Worm (Caenorhabditis elegans) whole organism, L4 larva: Measurements from ENCODE around the gene gst-33.
A peak's percentile ranks its signal among the peaks of the same experiment; 100 is the strongest.

ENCODE experiments used
- F26F4.8 ChIP-seq: fragments of 200-800 bp; sonication (Bioruptor generic); conservative IDR thresholded peaks from 2 replicates; pipeline ENCODE4 v1.3.6; 2022; ENCODE audit warnings: missing genetic modification characterization, missing compliant biosample characterization
- T20F7.1 ChIP-seq: fragments of 200-800 bp; sonication (Bioruptor generic); optimal IDR thresholded peaks from 2 replicates; lab custom pipeline; 2018; ENCODE audit warnings: mild to moderate bottlenecking, missing genetic modification characterization, missing compliant biosample characterization
- Y105C5A.15 ChIP-seq: fragments of 200-800 bp; sonication (Bioruptor generic); IDR thresholded peaks from 2 replicates; pipeline ENCODE4 v1.3.6; 2022; ENCODE audit warnings: missing genetic modification characterization, missing compliant biosample characterization
- Y75B8A.6 ChIP-seq: fragments of 200-800 bp; sonication (Bioruptor generic); IDR thresholded peaks from 2 replicates; pipeline ENCODE4 v1.3.6; 2022; ENCODE audit warnings: missing genetic modification reagents, missing genetic modification characterization, missing compliant biosample characterization
- ZK337.2 ChIP-seq: fragments of 200-800 bp; sonication (Bioruptor generic); IDR thresholded peaks from 2 replicates; pipeline ENCODE4 v1.3.6; 2022; ENCODE audit warnings: missing genetic modification reagents, missing genetic modification characterization, missing compliant biosample characterization
- ama-1 ChIP-seq: fragments of 150-350 bp; optimal IDR thresholded peaks from 2 replicates; lab custom pipeline; 2014; ENCODE audit warnings: inconsistent platforms, mixed read lengths
- ctbp-1 ChIP-seq: fragments of 200-800 bp; sonication (Bioruptor generic); IDR thresholded peaks from 2 replicates; pipeline ENCODE4 v1.3.6; 2022; ENCODE audit warnings: missing genetic modification reagents, missing genetic modification characterization, missing compliant biosample characterization
- dmd-9 ChIP-seq: fragments of 200-800 bp; sonication (Bioruptor generic); IDR thresholded peaks from 2 replicates; pipeline ENCODE4 v1.3.6; 2022; ENCODE audit warnings: missing genetic modification reagents, missing genetic modification characterization, missing compliant biosample characterization
- dpl-1 ChIP-seq: fragments of 150-350 bp; optimal IDR thresholded peaks from 2 replicates; lab custom pipeline; 2014; ENCODE audit warnings: missing biosample characterization, missing genetic modification reagents, missing genetic modification characterization
- fkh-10 ChIP-seq: fragments of 150-350 bp; optimal IDR thresholded peaks from 2 replicates; lab custom pipeline; 2014; ENCODE audit warnings: missing biosample characterization, missing genetic modification reagents, missing genetic modification characterization
- gei-8 ChIP-seq: fragments of 200-800 bp; sonication (Bioruptor generic); optimal IDR thresholded peaks from 2 replicates; lab custom pipeline; 2018; ENCODE audit warnings: mild to moderate bottlenecking, missing genetic modification characterization, missing compliant biosample characterization
- hlh-11 ChIP-seq: fragments of 200-800 bp; sonication (Bioruptor generic); optimal IDR thresholded peaks from 2 replicates; lab custom pipeline; 2018; ENCODE audit warnings: mild to moderate bottlenecking, missing genetic modification characterization, missing compliant biosample characterization
- hlh-30 ChIP-seq: sonication (generic microtip); optimal IDR thresholded peaks from 2 replicates; lab custom pipeline; 2017; ENCODE audit warnings: antibody characterized with exemption, mild to moderate bottlenecking, missing genetic modification characterization, missing compliant biosample characterization; ENCODE audit not compliant: insufficient read depth
- lim-7 ChIP-seq: fragments of 200-800 bp; sonication (Bioruptor generic); IDR thresholded peaks from 2 replicates; pipeline ENCODE4 v1.3.6; 2022; ENCODE audit warnings: missing genetic modification characterization, missing compliant biosample characterization
- lin-15B ChIP-seq: fragments of 150-350 bp; sonication (generic microtip); optimal IDR thresholded peaks from 3 replicates; lab custom pipeline; 2014; ENCODE audit warnings: missing biosample characterization, missing genetic modification characterization
- lin-39 ChIP-seq: fragments of 150-350 bp; optimal IDR thresholded peaks from 2 replicates; lab custom pipeline; 2014; ENCODE audit warnings: missing biosample characterization, missing genetic modification reagents, missing genetic modification characterization
- lsy-2 ChIP-seq, 2 experiments: fragments of 150-350 bp in 1 of 2; sonication (generic microtip) in 1 of 2; optimal IDR thresholded peaks; 2 replicates each; lab custom pipeline; 2014 to 2017; ENCODE audit warnings: missing biosample characterization in 2 of 2, missing genetic modification characterization in 2 of 2
- madf-5 ChIP-seq, 2 experiments: fragments of 200-800 bp; sonication (Bioruptor generic); IDR thresholded peaks; 2 replicates each; pipeline ENCODE4 v1.3.6; 2022; ENCODE audit warnings: missing compliant biosample characterization in 2 of 2, missing genetic modification characterization in 2 of 2
- madf-9 ChIP-seq: fragments of 200-800 bp; sonication (Bioruptor generic); conservative IDR thresholded peaks from 2 replicates; pipeline ENCODE4 v1.3.6; 2022; ENCODE audit warnings: missing genetic modification reagents, missing genetic modification characterization, missing compliant biosample characterization
- mxl-3 ChIP-seq: fragments of 200-800 bp; sonication (Bioruptor generic); optimal IDR thresholded peaks from 2 replicates; lab custom pipeline; 2018; ENCODE audit warnings: mild to moderate bottlenecking, missing genetic modification characterization, missing compliant biosample characterization
- nhr-237 ChIP-seq: sonication (generic microtip); optimal IDR thresholded peaks from 2 replicates; lab custom pipeline; 2017; ENCODE audit warnings: missing biosample characterization, missing genetic modification characterization
- nhr-28 ChIP-seq: fragments of 150-350 bp; optimal IDR thresholded peaks from 2 replicates; lab custom pipeline; 2014; ENCODE audit warnings: missing biosample characterization, missing genetic modification characterization
- nhr-41 ChIP-seq: fragments of 200-800 bp; sonication (Bioruptor generic); IDR thresholded peaks from 2 replicates; pipeline ENCODE4 v1.3.6; 2022; ENCODE audit warnings: missing genetic modification reagents, missing genetic modification characterization, missing compliant biosample characterization
- nhr-42 ChIP-seq: fragments of 200-800 bp; sonication (Bioruptor generic); IDR thresholded peaks from 2 replicates; pipeline ENCODE4 v1.3.6; 2022; ENCODE audit warnings: missing genetic modification characterization, missing compliant biosample characterization
- nhr-48 ChIP-seq: sonication (generic microtip); optimal IDR thresholded peaks from 2 replicates; lab custom pipeline; 2016; ENCODE audit warnings: mild to moderate bottlenecking, missing genetic modification characterization, missing compliant biosample characterization
- php-3 ChIP-seq: fragments of 200-800 bp; sonication (Bioruptor generic); IDR thresholded peaks from 2 replicates; pipeline ENCODE4 v1.3.6; 2022; ENCODE audit warnings: missing genetic modification reagents, missing genetic modification characterization, missing compliant biosample characterization
- set-16 ChIP-seq: fragments of 200-800 bp; sonication (Bioruptor generic); IDR thresholded peaks from 2 replicates; pipeline ENCODE4 v1.3.6; 2022; ENCODE audit warnings: missing genetic modification reagents, missing genetic modification characterization, missing compliant biosample characterization
- snpc-4 ChIP-seq: fragments of 150-350 bp; optimal IDR thresholded peaks from 2 replicates; lab custom pipeline; 2014; ENCODE audit warnings: missing biosample characterization, missing genetic modification characterization
- spr-1 ChIP-seq: sonication (generic microtip); optimal IDR thresholded peaks from 2 replicates; lab custom pipeline; 2016; ENCODE audit warnings: mild to moderate bottlenecking, missing genetic modification characterization, missing compliant biosample characterization
- tag-97 ChIP-seq: fragments of 200-800 bp; sonication (Bioruptor generic); IDR thresholded peaks from 2 replicates; pipeline ENCODE4 v1.3.6; 2022; ENCODE audit warnings: missing genetic modification characterization, missing compliant biosample characterization
- unc-62 ChIP-seq, 3 experiments: fragments of 150-350 bp in 1 of 3; sonication (generic microtip); optimal IDR thresholded peaks in 2 of 3; peaks in 1 of 3; 1 replicate in 1 of 3; 2 replicates in 2 of 3; lab custom pipeline; 2014 to 2017; ENCODE audit warnings: missing biosample characterization in 3 of 3, missing genetic modification characterization in 3 of 3, missing genetic modification reagents in 3 of 3, missing genotype in 1 of 3
- vab-7 ChIP-seq: fragments of 200-800 bp; sonication (Bioruptor generic); IDR thresholded peaks from 2 replicates; pipeline ENCODE4 v1.3.6; 2022; ENCODE audit warnings: missing genetic modification reagents, missing genetic modification characterization, missing compliant biosample characterization
- zip-11 ChIP-seq: fragments of 200-800 bp; sonication (Bioruptor generic); IDR thresholded peaks from 2 replicates; pipeline ENCODE4 v1.3.6; 2022; ENCODE audit warnings: missing genetic modification characterization, missing compliant biosample characterization

Gene gst-33

DNA sequence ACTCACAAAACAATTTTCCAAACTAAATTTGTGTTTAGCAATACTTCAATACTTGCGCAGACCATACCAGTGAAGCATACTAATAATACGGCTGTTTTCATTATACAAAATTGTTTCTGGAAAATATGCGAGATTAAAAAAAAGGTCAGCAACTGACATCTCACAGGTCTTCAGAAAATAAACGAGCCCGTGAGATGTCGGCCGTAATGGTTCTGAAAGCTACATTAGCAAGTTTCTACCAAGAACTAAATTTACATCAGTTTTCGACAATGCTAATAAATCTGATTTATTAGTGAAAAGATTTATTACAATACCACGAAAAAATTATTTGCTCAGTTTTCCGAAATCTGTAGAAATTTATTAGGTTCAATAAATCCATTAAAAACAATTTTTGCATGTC lies 9.1 kb upstream of the gst-33 start, which contains the start of gene srbc-31:
Gene srbc-31 (minus strand): TSS at position 101 of the 400 bp plus-strand sequence.
- no peak for TF ChIP-seq set-16 (GFP tag; lab: Robert Waterston, UW)
- TF ChIP-seq ctbp-1 = no peak

DNA sequence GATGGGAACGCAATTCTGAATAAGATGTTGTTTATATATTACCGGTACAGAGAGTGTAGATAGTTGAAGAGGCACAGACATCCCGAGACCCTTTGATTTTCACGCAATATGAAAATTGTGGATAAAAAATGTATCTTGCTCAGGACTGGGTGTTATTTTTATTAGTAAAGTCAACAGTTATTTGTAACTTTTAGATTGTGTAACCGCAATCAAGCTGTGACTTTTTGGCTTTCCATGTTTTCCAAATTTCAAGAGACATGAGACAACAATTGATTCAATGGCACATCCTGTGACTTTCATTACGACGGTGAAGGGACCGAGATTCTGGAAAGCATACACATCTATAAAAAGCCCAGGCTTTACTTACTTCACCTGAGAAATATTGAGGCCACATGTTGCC lies 7.9 kb upstream of the gst-33 start:
- TF ChIP-seq dmd-9 (GFP tag; lab: Robert Waterston, UW) (no peak), unc-62 (GFP tag; optimal IDR thresholded peaks at IDR 0.05 in 1 of 2; lab: Kevin White, UChicago) (peak in 1 of 2 experiments; percentile 97), unc-62 (tag; optimal IDR thresholded peaks at IDR 0.05; lab: Kevin White, UChicago) (no peak)

ce11 chrV:3475021-3475420 lies 6.7 kb upstream of the gst-33 start, which contains the start of gene oac-2:
Gene oac-2, minus strand, starts transcription at chrV:3475121.
- TF ChIP-seq php-3 (no peak), Y105C5A.15 (GFP tag; lab: Robert Waterston, UW) (no peak), lin-39 (tag; lab: Kevin White, UChicago) (no peak), lin-15B (tag; lab: Kevin White, UChicago) (no peak), nhr-237 (no peak), madf-5 (GFP tag; IDR thresholded peaks at IDR 0.05; lab: Robert Waterston, UW) (no peak), nhr-41 (GFP tag; lab: Robert Waterston, UW) (no peak), lim-7 (GFP tag; lab: Robert Waterston, UW) (no peak), set-16 (GFP tag; lab: Robert Waterston, UW) (no peak), gei-8 (GFP tag; lab: Kevin White, UChicago) (no peak), nhr-48 (no peak), vab-7 (GFP tag; lab: Robert Waterston, UW) (no peak), ZK337.2 (GFP tag; lab: Robert Waterston, UW) (no peak), hlh-11 (tag; lab: Kevin White, UChicago) (no peak), F26F4.8 (GFP tag; lab: Robert Waterston, UW) (no peak)

ce11 chrV:3470782-3471181 lies 2.4 kb upstream of the gst-33 start, which contains the start of gene srbc-29:
Gene srbc-29, minus strand, starts transcription at chrV:3470882.
- no peak for TF ChIP-seq fkh-10 (GFP tag; lab: Kevin White, UChicago)
- TF ChIP-seq hlh-30 (tag; lab: Kevin White, UChicago) = no peak
- TF ChIP-seq dpl-1 (GFP tag; lab: Kevin White, UChicago) = no peak
- TF ChIP-seq nhr-28 (tag; lab: Kevin White, UChicago) = no peak
- no peak for TF ChIP-seq snpc-4
- no peak for TF ChIP-seq Y75B8A.6 (GFP tag; lab: Robert Waterston, UW)
- TF ChIP-seq lsy-2 (tag; optimal IDR thresholded peaks at IDR 0.05; lab: Kevin White, UChicago) = no peak
- TF ChIP-seq, all 104 proteins: peak for 0

DNA sequence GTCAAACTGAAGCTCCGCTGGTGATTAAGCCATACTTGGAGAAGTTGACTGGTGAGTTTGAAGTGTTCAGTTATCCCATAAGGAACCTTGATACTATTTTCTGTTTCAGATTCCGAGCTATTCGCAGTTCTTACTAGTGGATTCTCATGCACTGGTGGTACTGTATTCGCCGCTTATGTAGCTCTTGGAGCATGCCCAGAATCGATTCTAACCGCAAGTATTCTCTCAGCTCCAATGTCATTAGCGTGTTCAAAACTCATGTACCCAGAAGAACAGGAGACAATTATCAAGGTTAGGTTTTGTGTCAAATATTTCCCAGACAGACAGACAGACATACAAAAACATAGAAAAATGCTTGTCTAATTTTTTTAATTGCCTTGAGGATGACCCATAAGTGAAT lies 3.5 kb downstream of the gst-33 start:
- TF ChIP-seq dpl-1 (GFP tag; lab: Kevin White, UChicago) (no peak), unc-62 (GFP tag; optimal IDR thresholded peaks at IDR 0.05 in 1 of 2; lab: Kevin White, UChicago) (peak in 1 of 2 experiments; percentile 92), unc-62 (tag; optimal IDR thresholded peaks at IDR 0.05; lab: Kevin White, UChicago) (no peak), spr-1 (tag; lab: Kevin White, UChicago) (no peak)
- TF ChIP-seq, all 104 proteins: peak for 1

ce11 chrV:3463514-3463913 lies 4.8 kb downstream of the gst-33 start, which contains the start of gene slc-28.1:
Gene slc-28.1, plus strand, starts transcription at chrV:3463814.
- TF ChIP-seq mxl-3 (GFP tag; lab: Kevin White, UChicago) = no peak
- TF ChIP-seq T20F7.1 (GFP tag; lab: Kevin White, UChicago) = no peak
- no peak for TF ChIP-seq tag-97
- TF ChIP-seq nhr-42 (GFP tag; lab: Robert Waterston, UW) = no peak
- TF ChIP-seq ZK337.2 (GFP tag; lab: Robert Waterston, UW) = no peak
- no peak for TF ChIP-seq hlh-11 (tag; lab: Kevin White, UChicago)
- TF ChIP-seq ama-1 (lab: Kevin White, UChicago) = no peak
- no peak for TF ChIP-seq zip-11 (GFP tag; lab: Robert Waterston, UW)
- no peak for TF ChIP-seq madf-9 (GFP tag; lab: Robert Waterston, UW)
